Fruit fly (Drosophila melanogaster): ENCODE data around the gene hth.

Gene hth

dm6 chr3R:10537108-10537814, 102.1 kb downstream of the hth start (continued):
- TF ChIP-seq chif (GFP tag; optimal IDR thresholded peaks at IDR 0.05) (peak; percentile 3 to 50), CG4360 (GFP tag; IDR thresholded peaks at IDR 0.05) (no peak), B-H1 (GFP tag; IDR thresholded peaks at IDR 0.05) (peak; percentile 56), Blimp-1 (GFP tag; optimal IDR thresholded peaks at IDR 0.05) (peak; percentile 90), Dll (GFP tag; IDR thresholded peaks at IDR 0.05; ENCODE audit: partially characterized antibody) (no peak), CG12155 (GFP tag; optimal IDR thresholded peaks at IDR 0.05) (peak; percentile 9), wdn (GFP tag; IDR thresholded peaks at IDR 0.05) (no peak), bab2 (GFP tag; optimal IDR thresholded peaks at IDR 0.05) (peak; percentile 34), nau (GFP tag; optimal IDR thresholded peaks at IDR 0.05) (peak; percentile 30), Drgx (GFP tag; IDR thresholded peaks at IDR 0.05) (no peak), jigr1 (GFP tag; IDR thresholded peaks at IDR 0.05) (0 out of 3 replicates have a peak, but pooled peaks have one; percentile 50), CG2199 (GFP tag; IDR thresholded peaks at IDR 0.05) (no peak; the same call in 2 of the 3 replicates), CG6813 (GFP tag; optimal IDR thresholded peaks at IDR 0.05) (peak; percentile 62), Deaf1 (tag; optimal IDR thresholded peaks at IDR 0.05) (peak; percentile 59), Stat92E (GFP tag; optimal IDR thresholded peaks at IDR 0.05) (peak in 1 of 3 experiments; percentile 84), CG31388 (GFP tag; optimal IDR thresholded peaks at IDR 0.05) (no peak), CG3407 (GFP tag; optimal IDR thresholded peaks at IDR 0.05) (peak; percentile 75), onecut (GFP tag; IDR thresholded peaks at IDR 0.05) (peak; percentile 49; the same call in 1 of the 2 replicates), CG11398 (GFP tag; optimal IDR thresholded peaks at IDR 0.05) (no peak), CG12104 (GFP tag; optimal IDR thresholded peaks at IDR 0.05) (peak; percentile 47), CG4820 (GFP tag; optimal IDR thresholded peaks at IDR 0.05) (peak; percentile 66), CG9797 (GFP tag; optimal IDR thresholded peaks at IDR 0.05) (no peak), Lhr (GFP tag; optimal IDR thresholded peaks at IDR 0.05) (peak; percentile 28), grau (tag; optimal IDR thresholded peaks at IDR 0.05) (peak; percentile 84), HmgD (GFP tag; optimal IDR thresholded peaks at IDR 0.05) (no peak), org-1 (GFP tag; optimal IDR thresholded peaks at IDR 0.05) (peak; percentile 71), BtbVII (GFP tag; optimal IDR thresholded peaks at IDR 0.05) (peak; percentile 51), Six4 (GFP tag; optimal IDR thresholded peaks at IDR 0.05) (peak; percentile 63), CG18619 (GFP tag; optimal IDR thresholded peaks at IDR 0.05) (peak; percentile 59), esg (GFP tag; conservative IDR thresholded peaks at IDR 0.05) (peak; percentile 50; the same call in 1 of the 2 replicates), sqz (GFP tag; optimal IDR thresholded peaks at IDR 0.05) (peak; percentile 61), CG4730 (GFP tag; IDR thresholded peaks at IDR 0.05) (peak; percentile 22; the same call in 1 of the 2 replicates), gcm2 (GFP tag; optimal IDR thresholded peaks at IDR 0.05) (no peak), H2.0 (GFP tag; IDR thresholded peaks at IDR 0.05) (no peak), trem (tag; optimal IDR thresholded peaks at IDR 0.05) (peak; percentile 87), zfh1 (GFP tag; IDR thresholded peaks at IDR 0.05) (peak; percentile 47; the same call in 1 of the 3 replicates), ap (GFP tag; IDR thresholded peaks at IDR 0.05) (peak; percentile 36; the same call in 1 of the 2 replicates), CG10565 (GFP tag; optimal IDR thresholded peaks at IDR 0.05) (no peak), tll (GFP tag; optimal IDR thresholded peaks at IDR 0.05) (no peak), CG1233 (GFP tag; optimal IDR thresholded peaks at IDR 0.05) (peak; percentile 68), CG6254 (GFP tag; optimal IDR thresholded peaks at IDR 0.05) (peak; percentile 80), CG4424 (GFP tag; optimal IDR thresholded peaks at IDR 0.05) (peak; percentile 77), D19A (tag; optimal IDR thresholded peaks at IDR 0.05) (peak; percentile 87), stc (GFP tag; IDR thresholded peaks at IDR 0.05) (peak; percentile 55; the same call in 1 of the 2 replicates), CG6683 (GFP tag; optimal IDR thresholded peaks at IDR 0.05) (peak; percentile 50), Jarid2 (GFP tag; optimal IDR thresholded peaks at IDR 0.05) (peak; percentile 41), Neu2 (GFP tag; optimal IDR thresholded peaks at IDR 0.05; ENCODE audit: borderline replicate concordance) (no peak), ind (GFP tag; optimal IDR thresholded peaks at IDR 0.05) (peak; percentile 61), jumu (GFP tag; optimal IDR thresholded peaks at IDR 0.05) (no peak)

Measured in whole organism, embryonic.